Worm (Caenorhabditis elegans) whole organism, L3 larva: Measurements from ENCODE around the gene C17C3.1.

Experiments used
- R02D3.7 ChIP-seq: fragments of 150-350 bp; optimal IDR thresholded peaks from 2 replicates; lab custom pipeline; 2014; ENCODE audit warnings: missing biosample characterization, missing genetic modification characterization
- ceh-16 ChIP-seq: sonication (generic microtip); optimal IDR thresholded peaks from 2 replicates; lab custom pipeline; 2017; ENCODE audit warnings: missing biosample characterization, missing genetic modification characterization
- egl-27 ChIP-seq: sonication (generic microtip); optimal IDR thresholded peaks from 4 replicates; lab custom pipeline; 2017; ENCODE audit warnings: missing biosample characterization, missing genetic modification reagents, missing genetic modification characterization
- elt-1 ChIP-seq: fragments of 150-350 bp; optimal IDR thresholded peaks from 2 replicates; lab custom pipeline; 2014; ENCODE audit warnings: missing biosample characterization, missing genetic modification characterization
- elt-2 ChIP-seq: sonication (generic microtip); optimal IDR thresholded peaks from 2 replicates; lab custom pipeline; 2016; ENCODE audit warnings: missing genetic modification reagents, mild to moderate bottlenecking, missing genetic modification characterization, missing compliant biosample characterization
- lin-39 ChIP-seq: fragments of 150-350 bp; optimal IDR thresholded peaks from 2 replicates; lab custom pipeline; 2018; ENCODE audit warnings: missing biosample characterization, missing genetic modification reagents, missing genetic modification characterization
- nfya-1 ChIP-seq: sonication (generic microtip); optimal IDR thresholded peaks from 2 replicates; lab custom pipeline; 2017; ENCODE audit warnings: missing genetic modification characterization, mild to moderate bottlenecking, missing compliant biosample characterization, antibody characterized with exemption, moderate library complexity; ENCODE audit not compliant: insufficient read depth
- nhr-11 ChIP-seq: fragments of 150-350 bp; optimal IDR thresholded peaks from 2 replicates; lab custom pipeline; 2014; ENCODE audit warnings: missing biosample characterization, missing genetic modification characterization
- nhr-77 ChIP-seq: fragments of 150-350 bp; optimal IDR thresholded peaks from 2 replicates; lab custom pipeline; 2014; ENCODE audit warnings: missing biosample characterization, missing genetic modification characterization
- pqm-1 ChIP-seq: fragments of 150-350 bp; optimal IDR thresholded peaks from 2 replicates; lab custom pipeline; 2017; ENCODE audit warnings: missing biosample characterization, missing genetic modification characterization, inconsistent platforms
- skn-1 ChIP-seq: fragments of 150-350 bp; optimal IDR thresholded peaks from 2 replicates; lab custom pipeline; 2014; ENCODE audit warnings: missing biosample characterization, missing genetic modification characterization
- unc-39 ChIP-seq: sonication (generic microtip); optimal IDR thresholded peaks from 4 replicates; lab custom pipeline; 2017; ENCODE audit warnings: missing biosample characterization, missing genetic modification characterization
- ztf-4 ChIP-seq: fragments of 150-350 bp; optimal IDR thresholded peaks from 2 replicates; lab custom pipeline; 2014; ENCODE audit warnings: missing biosample characterization, missing genetic modification characterization

DNA sequence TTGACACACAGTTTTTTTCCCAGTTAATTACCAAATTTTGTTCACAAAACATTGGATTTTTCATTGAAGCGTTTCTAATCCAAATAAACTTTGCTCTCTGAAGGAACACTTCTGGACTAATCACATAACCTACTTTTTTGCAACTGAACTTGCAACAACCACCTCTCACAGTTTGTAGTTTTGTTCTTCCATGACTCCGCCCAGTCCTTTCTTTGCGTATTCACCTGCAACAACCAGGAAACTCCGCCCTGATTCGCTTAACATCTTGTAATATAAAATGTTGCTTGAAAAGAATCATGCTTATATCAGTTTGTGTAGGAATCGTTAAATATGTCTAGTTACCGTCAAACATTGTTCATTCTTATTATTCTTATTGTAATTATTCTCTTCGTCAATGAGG is 13.9 kb upstream of the C17C3.1 start, which contains the start of gene ins-11:
- TF ChIP-seq pqm-1 (no peak), elt-2 (tag; lab: Kevin White, UChicago) (no peak), egl-27 (tag; lab: Kevin White, UChicago) (no peak), lin-39 (tag; lab: Kevin White, UChicago) (no peak), ztf-4 (tag; lab: Kevin White, UChicago) (no peak), skn-1 (tag; lab: Kevin White, UChicago) (no peak), ceh-16 (tag; lab: Kevin White, UChicago) (no peak), nhr-77 (tag; lab: Kevin White, UChicago) (no peak), elt-1 (no peak), nhr-11 (no peak), nfya-1 (tag; lab: Kevin White, UChicago) (no peak), R02D3.7 (no peak), unc-39 (tag; lab: Kevin White, UChicago) (no peak)
